1 fruit fly cellular context compared by ENCODE assay signal in genomic region chr3R:5075934-5076834, dm6.
TF ChIP-seq lines count a peak whose summit lies in the region.

No protein-coding gene starts in this region.

TF ChIP-seq in whole organism, embryonic, 481 proteins besides CTCF, POLR2A, EP300 and RAD21 (continued from another document and continues in another):
- TF ChIP-seq CG11504 (tag; optimal IDR thresholded peaks at IDR 0.05; lab: Kevin White, UChicago) (peak; percentile 66), exex (tag; optimal IDR thresholded peaks at IDR 0.05; lab: Kevin White, UChicago) (no peak), CG16863 (GFP tag; optimal IDR thresholded peaks at IDR 0.05; lab: Kevin White, UChicago) (peak; percentile 31), dati (GFP tag; IDR thresholded peaks at IDR 0.05; lab: Robert Waterston, UW) (0 out of 2 replicates have a peak, but pooled peaks have one; percentile 20), sd (tag; optimal IDR thresholded peaks at IDR 0.05; lab: Kevin White, UChicago) (peak; percentile 19), CG3407 (GFP tag; optimal IDR thresholded peaks at IDR 0.05; lab: Kevin White, UChicago) (peak; percentile 32), row (GFP tag; IDR thresholded peaks at IDR 0.05; lab: Robert Waterston, UW) (peak; percentile 57), B-H2 (GFP tag; optimal IDR thresholded peaks at IDR 0.05; lab: Kevin White, UChicago) (no peak), sens (GFP tag; lab: Kevin White, UChicago) (peak; percentile 85), CG4854 (GFP tag; optimal IDR thresholded peaks at IDR 0.05; lab: Kevin White, UChicago) (no peak), CG12659 (GFP tag; optimal IDR thresholded peaks at IDR 0.05; lab: Kevin White, UChicago) (no peak), CG10366 (GFP tag; IDR thresholded peaks at IDR 0.05; lab: Robert Waterston, UW) (no peak), pum (GFP tag; optimal IDR thresholded peaks at IDR 0.05; lab: Kevin White, UChicago) (peak; percentile 50), Side (GFP tag; optimal IDR thresholded peaks at IDR 0.05; lab: Kevin White, UChicago) (peak; percentile 49), H2.0 (GFP tag; IDR thresholded peaks at IDR 0.05; lab: Robert Waterston, UW) (no peak), BtbVII (GFP tag; optimal IDR thresholded peaks at IDR 0.05; lab: Kevin White, UChicago) (peak; percentile 54), slp2 (GFP tag; optimal IDR thresholded peaks at IDR 0.05; lab: Kevin White, UChicago) (peak; percentile 74), CG4820 (GFP tag; optimal IDR thresholded peaks at IDR 0.05; lab: Kevin White, UChicago) (peak; percentile 39), gsb-n (tag; optimal IDR thresholded peaks at IDR 0.05; lab: Kevin White, UChicago) (peak; percentile 71), wdn (GFP tag; IDR thresholded peaks at IDR 0.05; lab: Robert Waterston, UW) (no peak), ro (GFP tag; IDR thresholded peaks at IDR 0.05; lab: Robert Waterston, UW) (no peak), CG14014 (GFP tag; IDR thresholded peaks at IDR 0.05; lab: Robert Waterston, UW) (no peak), CG9797 (GFP tag; optimal IDR thresholded peaks at IDR 0.05; lab: Kevin White, UChicago) (no peak), cwo (GFP tag; optimal IDR thresholded peaks at IDR 0.05; lab: Kevin White, UChicago) (peak; percentile 4), CG30431 (GFP tag; optimal IDR thresholded peaks at IDR 0.05; lab: Kevin White, UChicago) (no peak), prd (optimal IDR thresholded peaks at IDR 0.05; lab: Kevin White, UChicago) (no peak), prd (GFP tag; IDR thresholded peaks at IDR 0.05; lab: Robert Waterston, UW) (peak; percentile 39; the same call in 1 of the 3 replicates), CG33557 (GFP tag; optimal IDR thresholded peaks at IDR 0.05; lab: Kevin White, UChicago) (peak; percentile 14), Sox102F (GFP tag; optimal IDR thresholded peaks at IDR 0.05; lab: Kevin White, UChicago) (peak; percentile 63), grn (GFP tag; optimal IDR thresholded peaks at IDR 0.05; lab: Kevin White, UChicago) (peak; percentile 11), CG2199 (GFP tag; IDR thresholded peaks at IDR 0.05; lab: Robert Waterston, UW) (peak; percentile 13; the same call in 1 of the 3 replicates), ATbp (GFP tag; optimal IDR thresholded peaks at IDR 0.05; lab: Kevin White, UChicago) (peak; percentile 59), CG10267 (tag; optimal IDR thresholded peaks at IDR 0.05; lab: Kevin White, UChicago) (peak; percentile 45), corto (GFP tag; optimal IDR thresholded peaks at IDR 0.05; lab: Kevin White, UChicago) (no peak), CG10147 (GFP tag; optimal IDR thresholded peaks at IDR 0.05; lab: Kevin White, UChicago) (peak; percentile 28), nau (GFP tag; optimal IDR thresholded peaks at IDR 0.05; lab: Kevin White, UChicago) (peak; percentile 72), CG8924 (tag; optimal IDR thresholded peaks at IDR 0.05; lab: Kevin White, UChicago) (peak; percentile 54), ac (GFP tag; optimal IDR thresholded peaks at IDR 0.05; lab: Kevin White, UChicago) (peak; percentile 49), YL-1 (GFP tag; optimal IDR thresholded peaks at IDR 0.05; lab: Kevin White, UChicago) (no peak), repo (GFP tag; optimal IDR thresholded peaks at IDR 0.05; lab: Kevin White, UChicago) (peak; percentile 13), tap (tag; optimal IDR thresholded peaks at IDR 0.05; lab: Kevin White, UChicago) (peak; percentile 26), Rfx (GFP tag; IDR thresholded peaks at IDR 0.05; lab: Robert Waterston, UW) (no peak), Ssrp (tag; optimal IDR thresholded peaks at IDR 0.05; lab: Kevin White, UChicago) (peak; percentile 54), Fer1 (GFP tag; optimal IDR thresholded peaks at IDR 0.05; lab: Kevin White, UChicago) (peak; percentile 22), dpn (GFP tag; optimal IDR thresholded peaks at IDR 0.05; lab: Kevin White, UChicago) (peak in 1 of 2 experiments; percentile 17), CG1647 (GFP tag; optimal IDR thresholded peaks at IDR 0.05; lab: Kevin White, UChicago) (peak; percentile 31), NfI (GFP tag; optimal IDR thresholded peaks at IDR 0.05; lab: Kevin White, UChicago) (peak; percentile 3), CG8359 (GFP tag; optimal IDR thresholded peaks at IDR 0.05; lab: Kevin White, UChicago; ENCODE audit: borderline replicate concordance) (peak; percentile 9), HLH4C (GFP tag; IDR thresholded peaks at IDR 0.05; lab: Robert Waterston, UW; ENCODE audit: partially characterized antibody) (no peak), CG15269 (tag; optimal IDR thresholded peaks at IDR 0.05; lab: Kevin White, UChicago) (peak; percentile 19), Blimp-1 (GFP tag; optimal IDR thresholded peaks at IDR 0.05; lab: Kevin White, UChicago) (peak; percentile 66), twi (tag; optimal IDR thresholded peaks at IDR 0.05; lab: Kevin White, UChicago) (peak; percentile 88), ara (GFP tag; IDR thresholded peaks at IDR 0.05; lab: Robert Waterston, UW) (peak; percentile 62; the same call in 1 of the 2 replicates), CG10274 (GFP tag; optimal IDR thresholded peaks at IDR 0.05; lab: Kevin White, UChicago) (no peak), CG34376 (GFP tag; optimal IDR thresholded peaks at IDR 0.05; lab: Kevin White, UChicago) (no peak), CG4360 (GFP tag; IDR thresholded peaks at IDR 0.05; lab: Robert Waterston, UW) (peak; percentile 47; the same call in 1 of the 2 replicates), zen (tag; optimal IDR thresholded peaks at IDR 0.05; lab: Kevin White, UChicago) (peak; percentile 78), CG30403 (GFP tag; optimal IDR thresholded peaks at IDR 0.05; lab: Kevin White, UChicago) (peak; percentile 66), luna (GFP tag; optimal IDR thresholded peaks at IDR 0.05; lab: Kevin White, UChicago) (no peak), h (optimal IDR thresholded peaks at IDR 0.05; lab: Kevin White, UChicago) (no peak), chif (GFP tag; optimal IDR thresholded peaks at IDR 0.05; lab: Kevin White, UChicago) (peak; percentile 25 to 58), CG7357 (GFP tag; IDR thresholded peaks at IDR 0.05; lab: Robert Waterston, UW) (peak; percentile 51; the same call in 1 of the 3 replicates), Hmr (GFP tag; optimal IDR thresholded peaks at IDR 0.05; lab: Kevin White, UChicago) (peak; percentile 38), crc (GFP tag; optimal IDR thresholded peaks at IDR 0.05; lab: Kevin White, UChicago) (no peak), Neu2 (GFP tag; optimal IDR thresholded peaks at IDR 0.05; lab: Kevin White, UChicago; ENCODE audit: borderline replicate concordance) (no peak), Med (GFP tag; lab: Kevin White, UChicago) (peak; percentile 85), wek (GFP tag; optimal IDR thresholded peaks at IDR 0.05; lab: Kevin White, UChicago) (peak; percentile 16), E2f2 (GFP tag; IDR thresholded peaks at IDR 0.05; lab: Robert Waterston, UW) (0 out of 2 replicates have a peak, but pooled peaks have one; percentile 18), Xrp1 (GFP tag; IDR thresholded peaks at IDR 0.05; lab: Robert Waterston, UW) (peak; percentile 63), Myb (GFP tag; optimal IDR thresholded peaks at IDR 0.05; lab: Kevin White, UChicago) (peak; percentile 39), trem (tag; optimal IDR thresholded peaks at IDR 0.05; lab: Kevin White, UChicago) (peak; percentile 31), CG3281 (GFP tag; optimal IDR thresholded peaks at IDR 0.05; lab: Kevin White, UChicago) (peak; percentile 8), Xbp1 (GFP tag; optimal IDR thresholded peaks at IDR 0.05; lab: Kevin White, UChicago) (peak; percentile 30), CG17361 (GFP tag; IDR thresholded peaks at IDR 0.05; lab: Robert Waterston, UW) (peak; percentile 61; the same call in 1 of the 3 replicates), run (tag; optimal IDR thresholded peaks at IDR 0.05; lab: Kevin White, UChicago) (peak; percentile 52), Lhr (GFP tag; optimal IDR thresholded peaks at IDR 0.05; lab: Kevin White, UChicago) (peak; percentile 2), phol (tag; optimal IDR thresholded peaks at IDR 0.05; lab: Kevin White, UChicago) (peak; percentile 57), Vsx1 (GFP tag; optimal IDR thresholded peaks at IDR 0.05; lab: Kevin White, UChicago) (peak; percentile 26), dmrt11E (tag; optimal IDR thresholded peaks at IDR 0.05; lab: Kevin White, UChicago) (peak; percentile 72), Hr51 (GFP tag; optimal IDR thresholded peaks at IDR 0.05; lab: Kevin White, UChicago) (peak in 1 of 2 experiments; percentile 39), CG10209 (GFP tag; optimal IDR thresholded peaks at IDR 0.05; lab: Kevin White, UChicago) (peak; percentile 6), z (GFP tag; IDR thresholded peaks at IDR 0.05; lab: Robert Waterston, UW) (0 out of 3 replicates have a peak, but pooled peaks have one; percentile 44), lmd (GFP tag; IDR thresholded peaks at IDR 0.05; lab: Robert Waterston, UW) (peak; percentile 41; the same call in 1 of the 2 replicates), tin (GFP tag; optimal IDR thresholded peaks at IDR 0.05; lab: Kevin White, UChicago) (peak; percentile 26), CG9727 (GFP tag; optimal IDR thresholded peaks at IDR 0.05; lab: Kevin White, UChicago) (peak; percentile 39), CG17912 (GFP tag; optimal IDR thresholded peaks at IDR 0.05; lab: Kevin White, UChicago) (no peak), CG1792 (GFP tag; optimal IDR thresholded peaks at IDR 0.05; lab: Kevin White, UChicago) (no peak), gem (tag; optimal IDR thresholded peaks at IDR 0.05; lab: Kevin White, UChicago) (peak; percentile 85), CG11696 (GFP tag; IDR thresholded peaks at IDR 0.05; lab: Robert Waterston, UW) (no peak), Hr39 (optimal IDR thresholded peaks at IDR 0.05; lab: Kevin White, UChicago) (no peak), Awh (GFP tag; IDR thresholded peaks at IDR 0.05; lab: Robert Waterston, UW) (peak; percentile 26; the same call in 1 of the 2 replicates), jumu (GFP tag; optimal IDR thresholded peaks at IDR 0.05; lab: Kevin White, UChicago) (peak; percentile 63), CG15011 (GFP tag; optimal IDR thresholded peaks at IDR 0.05; lab: Kevin White, UChicago) (peak; percentile 19), D19A (tag; optimal IDR thresholded peaks at IDR 0.05; lab: Kevin White, UChicago) (peak; percentile 68), CG13894 (tag; optimal IDR thresholded peaks at IDR 0.05; lab: Kevin White, UChicago) (no peak), CG15696 (tag; optimal IDR thresholded peaks at IDR 0.05; lab: Kevin White, UChicago) (peak; percentile 28), Abd-B (GFP tag; optimal IDR thresholded peaks at IDR 0.05; lab: Kevin White, UChicago) (peak; percentile 39), CG32532 (GFP tag; IDR thresholded peaks at IDR 0.05; lab: Robert Waterston, UW) (0 out of 2 replicates have a peak, but pooled peaks have one; percentile 33), klu (GFP tag; IDR thresholded peaks at IDR 0.05; lab: Robert Waterston, UW) (no peak), Antp (GFP tag; optimal IDR thresholded peaks at IDR 0.05; lab: Kevin White, UChicago) (peak; percentile 71), CG9817 (tag; optimal IDR thresholded peaks at IDR 0.05; lab: Kevin White, UChicago) (peak; percentile 7), hkb (optimal IDR thresholded peaks at IDR 0.05; lab: Kevin White, UChicago) (no peak), hkb (GFP tag; IDR thresholded peaks at IDR 0.05; lab: Robert Waterston, UW) (peak; percentile 32), sqz (GFP tag; optimal IDR thresholded peaks at IDR 0.05; lab: Kevin White, UChicago) (peak; percentile 18), chn (GFP tag; optimal IDR thresholded peaks at IDR 0.05; lab: Kevin White, UChicago) (no peak), Ptx1 (GFP tag; IDR thresholded peaks at IDR 0.05; lab: Robert Waterston, UW) (peak; percentile 60; the same call in 1 of the 2 replicates), grau (tag; optimal IDR thresholded peaks at IDR 0.05; lab: Kevin White, UChicago) (peak; percentile 44), CG2129 (GFP tag; IDR thresholded peaks at IDR 0.05; lab: Robert Waterston, UW; ENCODE audit: partially characterized antibody) (no peak), CG1603 (tag; optimal IDR thresholded peaks at IDR 0.05; lab: Kevin White, UChicago) (peak; percentile 89), CG10543 (GFP tag; optimal IDR thresholded peaks at IDR 0.05; lab: Kevin White, UChicago) (no peak), fd102C (GFP tag; optimal IDR thresholded peaks at IDR 0.05; lab: Kevin White, UChicago) (peak; percentile 65), CG9437 (GFP tag; optimal IDR thresholded peaks at IDR 0.05; lab: Kevin White, UChicago) (no peak), gro (GFP tag; optimal IDR thresholded peaks at IDR 0.05; lab: Kevin White, UChicago) (no peak), unpg (GFP tag; optimal IDR thresholded peaks at IDR 0.05; lab: Kevin White, UChicago) (peak; percentile 74), sob (GFP tag; IDR thresholded peaks at IDR 0.05; lab: Robert Waterston, UW) (peak; percentile 17; the same call in 1 of the 2 replicates), so (GFP tag; IDR thresholded peaks at IDR 0.05; lab: Robert Waterston, UW) (peak; percentile 26; the same call in 1 of the 3 replicates), crol (GFP tag; IDR thresholded peaks at IDR 0.05; lab: Robert Waterston, UW) (peak; percentile 60; the same call in 1 of the 2 replicates), CG18476 (GFP tag; optimal IDR thresholded peaks at IDR 0.05; lab: Kevin White, UChicago) (peak; percentile 12), pnt (GFP tag; optimal IDR thresholded peaks at IDR 0.05; lab: Kevin White, UChicago) (peak; percentile 74), PHDP (tag; optimal IDR thresholded peaks at IDR 0.05; lab: Kevin White, UChicago) (peak; percentile 16), CG7745 (tag; optimal IDR thresholded peaks at IDR 0.05; lab: Kevin White, UChicago) (peak; percentile 60), CG5180 (GFP tag; optimal IDR thresholded peaks at IDR 0.05; lab: Kevin White, UChicago) (peak; percentile 32), sima (GFP tag; optimal IDR thresholded peaks at IDR 0.05; lab: Kevin White, UChicago) (no peak), sc (optimal IDR thresholded peaks at IDR 0.05; lab: Kevin White, UChicago) (no peak), sc (GFP tag; optimal IDR thresholded peaks at IDR 0.05; lab: Kevin White, UChicago) (peak; percentile 26), Hr3 (GFP tag; optimal IDR thresholded peaks at IDR 0.05; lab: Kevin White, UChicago) (peak; percentile 21), HLH3B (GFP tag; IDR thresholded peaks at IDR 0.05; lab: Robert Waterston, UW) (peak; percentile 8; the same call in 1 of the 2 replicates), zen2 (GFP tag; IDR thresholded peaks at IDR 0.05; lab: Robert Waterston, UW; ENCODE audit: partially characterized antibody) (no peak), croc (GFP tag; conservative IDR thresholded peaks at IDR 0.05; lab: Robert Waterston, UW) (peak; percentile 38; the same call in 1 of the 3 replicates), CG8281 (tag; optimal IDR thresholded peaks at IDR 0.05; lab: Kevin White, UChicago) (no peak), nom (GFP tag; optimal IDR thresholded peaks at IDR 0.05; lab: Kevin White, UChicago) (no peak)
